Worm (Caenorhabditis elegans) whole organism, L4 larva: Measurements from ENCODE around the gene glrx-21.

ENCODE experiments used
- F49E8.2 ChIP-seq: sonication (generic microtip); optimal IDR thresholded peaks from 2 replicates; lab custom pipeline; 2016; ENCODE audit warnings: missing compliant biosample characterization, mild to moderate bottlenecking, missing genetic modification characterization, borderline replicate concordance
- mdl-1 ChIP-seq, 2 experiments: fragments of 150-350 bp in 1 of 2; sonication (generic microtip) in 1 of 2; optimal IDR thresholded peaks; 2 replicates each; lab custom pipeline; 2014 to 2017; ENCODE audit warnings: missing biosample characterization in 2 of 2, missing genetic modification characterization in 2 of 2

ce11 chrIII:5341382-5341781, 4.5 kb downstream of the glrx-21 start, which contains the start of gene ZK121.2:
- TF ChIP-seq F49E8.2 (tag; lab: Kevin White, UChicago) (no peak), mdl-1 (tag; optimal IDR thresholded peaks at IDR 0.05; lab: Kevin White, UChicago) (no peak)
